Worm (Caenorhabditis elegans): Measurements from ENCODE around the gene mcm-2.

ce11 chrII:11978478-11978877, 27.9 kb downstream of the mcm-2 start:
- TF ChIP-seq ztf-11 (tag; optimal IDR thresholded peaks at IDR 0.05) (no peak), nhr-10 (tag; optimal IDR thresholded peaks at IDR 0.05) (no peak)

All from whole organism, L2 larva.